Fruit fly (Drosophila melanogaster): Measurements from ENCODE around the gene MKP-4.

The MKP-4 gene

dm6 chrX:19665684-19666141 is 42.8 kb downstream of the MKP-4 start (continued):
- TF ChIP-seq amos (GFP tag; IDR thresholded peaks at IDR 0.05; ENCODE audit: partially characterized antibody): peak; percentile 70
- TF ChIP-seq D19B (GFP tag; optimal IDR thresholded peaks at IDR 0.05): no peak
- TF ChIP-seq CoRest (tag; optimal IDR thresholded peaks at IDR 0.05): peak; percentile 35
- peak; percentile 53 for TF ChIP-seq CG7786 (GFP tag; optimal IDR thresholded peaks at IDR 0.05)
- TF ChIP-seq CG7963 (GFP tag; IDR thresholded peaks at IDR 0.05; ENCODE audit: partially characterized antibody): 0 out of 3 replicates have a peak, but pooled peaks have one; percentile 35
- TF ChIP-seq CG9215 (GFP tag; IDR thresholded peaks at IDR 0.05): peak; percentile 62
- peak; percentile 53; the same call in 1 of the 2 replicates for TF ChIP-seq CG32772 (GFP tag; IDR thresholded peaks at IDR 0.05)
- no peak for TF ChIP-seq Fer2 (tag; optimal IDR thresholded peaks at IDR 0.05)
- peak; percentile 30 for TF ChIP-seq CG30403 (GFP tag; optimal IDR thresholded peaks at IDR 0.05)
- TF ChIP-seq Ptx1 (GFP tag; IDR thresholded peaks at IDR 0.05): peak; percentile 67
- TF ChIP-seq Lim3 (GFP tag; IDR thresholded peaks at IDR 0.05): no peak
- TF ChIP-seq CG14667 (GFP tag; IDR thresholded peaks at IDR 0.05): peak; percentile 35; the same call in 1 of the 2 replicates
- peak; percentile 24 for TF ChIP-seq CG12744 (GFP tag; optimal IDR thresholded peaks at IDR 0.05)
- TF ChIP-seq vfl (GFP tag; optimal IDR thresholded peaks at IDR 0.05): no peak
- no peak for TF ChIP-seq CG13894 (tag; optimal IDR thresholded peaks at IDR 0.05)
- TF ChIP-seq CG17328 (GFP tag; IDR thresholded peaks at IDR 0.05): peak; percentile 24; the same call in 1 of the 2 replicates
- no peak for TF ChIP-seq Dfd (GFP tag; optimal IDR thresholded peaks at IDR 0.05)
- TF ChIP-seq CG11085 (GFP tag; IDR thresholded peaks at IDR 0.05): 0 out of 2 replicates have a peak, but pooled peaks have one; percentile 13
- no peak for TF ChIP-seq CG30020 (tag; optimal IDR thresholded peaks at IDR 0.05)
- no peak for TF ChIP-seq Lpt (GFP tag; optimal IDR thresholded peaks at IDR 0.05)
- TF ChIP-seq CG18764 (GFP tag; optimal IDR thresholded peaks at IDR 0.05): no peak
- TF ChIP-seq Ets97D (GFP tag; optimal IDR thresholded peaks at IDR 0.05): no peak
- peak; percentile 24 for TF ChIP-seq Meics (GFP tag; optimal IDR thresholded peaks at IDR 0.05)
- TF ChIP-seq CG8765 (GFP tag; IDR thresholded peaks at IDR 0.05): 0 out of 2 replicates have a peak, but pooled peaks have one; percentile 6
- TF ChIP-seq tna (GFP tag; IDR thresholded peaks at IDR 0.05; ENCODE audit: partially characterized antibody): peak; percentile 43; the same call in 1 of the 2 replicates
- TF ChIP-seq CG1603 (tag; optimal IDR thresholded peaks at IDR 0.05): peak; percentile 15
- peak; percentile 64; the same call in 2 of the 3 replicates for TF ChIP-seq knrl (GFP tag; IDR thresholded peaks at IDR 0.05; ENCODE audit: partially characterized antibody)
- peak; percentile 40 for TF ChIP-seq CG2678 (tag; optimal IDR thresholded peaks at IDR 0.05)
- peak; percentile 24 for TF ChIP-seq nom (GFP tag; optimal IDR thresholded peaks at IDR 0.05)
- TF ChIP-seq NC2β (GFP tag; optimal IDR thresholded peaks at IDR 0.05): peak; percentile 2
- peak; percentile 25 for TF ChIP-seq CG8290 (GFP tag; optimal IDR thresholded peaks at IDR 0.05)
- TF ChIP-seq CG8290 (tag; optimal IDR thresholded peaks at IDR 0.05): peak in 1 of 2 experiments; percentile 44
- TF ChIP-seq CG13287 (GFP tag; IDR thresholded peaks at IDR 0.05; ENCODE audit: partially characterized antibody): peak; percentile 32; the same call in 1 of the 2 replicates
- no peak for TF ChIP-seq CG15696 (tag; optimal IDR thresholded peaks at IDR 0.05)
- TF ChIP-seq Doc2 (GFP tag; IDR thresholded peaks at IDR 0.05): no peak
- no peak for TF ChIP-seq twi (tag; optimal IDR thresholded peaks at IDR 0.05)
- 0 out of 2 replicates have a peak, but pooled peaks have one; percentile 18 for TF ChIP-seq ssp (GFP tag; IDR thresholded peaks at IDR 0.05)
- TF ChIP-seq HLH4C (GFP tag; IDR thresholded peaks at IDR 0.05; ENCODE audit: partially characterized antibody): peak; percentile 57; the same call in 2 of the 3 replicates
- peak in 1 of 2 experiments; percentile 2 for TF ChIP-seq Hr78 (GFP tag; optimal IDR thresholded peaks at IDR 0.05)
- TF ChIP-seq CG42726 (GFP tag; IDR thresholded peaks at IDR 0.05; ENCODE audit: partially characterized antibody): peak; percentile 82
- peak; percentile 25; the same call in 1 of the 2 replicates for TF ChIP-seq Atf6 (GFP tag; IDR thresholded peaks at IDR 0.05)
- TF ChIP-seq CG6791 (GFP tag; IDR thresholded peaks at IDR 0.05; ENCODE audit: partially characterized antibody): peak; percentile 71
- TF ChIP-seq ttk (GFP tag; IDR thresholded peaks at IDR 0.05): peak; percentile 41; the same call in 1 of the 2 replicates
- peak; percentile 43 for TF ChIP-seq Deaf1 (tag; optimal IDR thresholded peaks at IDR 0.05)
- no peak for TF ChIP-seq CG1832 (GFP tag; optimal IDR thresholded peaks at IDR 0.05)
- no peak for TF ChIP-seq Side (GFP tag; optimal IDR thresholded peaks at IDR 0.05)
- peak; percentile 29; the same call in 1 of the 2 replicates for TF ChIP-seq wdn (GFP tag; IDR thresholded peaks at IDR 0.05)
- TF ChIP-seq vvl (GFP tag; IDR thresholded peaks at IDR 0.05): peak; percentile 59; the same call in 1 of the 2 replicates
- peak; percentile 63; the same call in 1 of the 3 replicates for TF ChIP-seq CG2889 (GFP tag; IDR thresholded peaks at IDR 0.05)

Measured in whole organism, embryonic.